Fruit fly (Drosophila melanogaster): ENCODE results near the gene CG15771.
A peak's percentile ranks its signal among the peaks of the same experiment; 100 is the strongest.

The CG15771 gene

dm6 chrX:5737676-5738220 lies 17.6 kb upstream of the CG15771 start, which contains the start of gene Snx27:
TSS of gene Snx27 (minus strand) at chrX:5738031.
- no peak for TF ChIP-seq CG8478 (optimal IDR thresholded peaks at IDR 0.05)
- TF ChIP-seq CTCF (optimal IDR thresholded peaks at IDR 0.05) = peak; percentile 29 to 45

dm6 chrX:5741625-5742024 lies 13.7 kb upstream of the CG15771 start:
- no peak for TF ChIP-seq CG8478 (optimal IDR thresholded peaks at IDR 0.05)
- TF ChIP-seq CTCF (optimal IDR thresholded peaks at IDR 0.05) = no peak

dm6 chrX:5744277-5744846 lies 11.0 kb upstream of the CG15771 start:
- TF ChIP-seq CG8478 (optimal IDR thresholded peaks at IDR 0.05) (no peak), CTCF (optimal IDR thresholded peaks at IDR 0.05) (no peak)

- no peak for TF ChIP-seq CG8478 (optimal IDR thresholded peaks at IDR 0.05)
- TF ChIP-seq CTCF (optimal IDR thresholded peaks at IDR 0.05) = no peak
These were observed 10.2 kb upstream of the CG15771 start for dm6 chrX:5744992-5745732.

dm6 chrX:5745840-5746815 lies 9.2 kb upstream of the CG15771 start:
- TF ChIP-seq CTCF (optimal IDR thresholded peaks at IDR 0.05) = no peak
- no peak for TF ChIP-seq CG8478 (optimal IDR thresholded peaks at IDR 0.05)

- TF ChIP-seq CTCF (optimal IDR thresholded peaks at IDR 0.05) (peak; percentile 28 to 57), CG8478 (optimal IDR thresholded peaks at IDR 0.05) (peak; percentile 13)
These were observed 8.2 kb upstream of the CG15771 start, which contains the start of the genes IntS6 and Rtel1 for dm6 chrX:5746864-5747861. TSS of gene IntS6 (minus strand) at chrX:5747254. TSS of gene Rtel1 (plus strand) at chrX:5747747.

- TF ChIP-seq CTCF (optimal IDR thresholded peaks at IDR 0.05) (no peak), CG8478 (optimal IDR thresholded peaks at IDR 0.05) (no peak)
These were observed 3.4 kb upstream of the CG15771 start, which contains the start of gene CG15772 for dm6 chrX:5751949-5752348. TSS of gene CG15772 (plus strand) at chrX:5752249.

- no peak for TF ChIP-seq CG8478 (optimal IDR thresholded peaks at IDR 0.05)
These were observed 2.5 kb upstream of the CG15771 start for dm6 chrX:5752838-5753237.

dm6 chrX:5756146-5756545 lies 772 bp downstream of the CG15771 start:
- TF ChIP-seq CG8478 (optimal IDR thresholded peaks at IDR 0.05) (no peak), CTCF (optimal IDR thresholded peaks at IDR 0.05) (no peak)

dm6 chrX:5763443-5764000 lies 8.1 kb downstream of the CG15771 start:
- TF ChIP-seq CTCF (optimal IDR thresholded peaks at IDR 0.05) (no peak), CG8478 (optimal IDR thresholded peaks at IDR 0.05) (no peak)

- no peak for TF ChIP-seq CG8478 (optimal IDR thresholded peaks at IDR 0.05)
- peak in 1 of 2 experiments; percentile 18 for TF ChIP-seq CTCF (optimal IDR thresholded peaks at IDR 0.05)
These were observed 8.9 kb downstream of the CG15771 start, which contains the start of the genes MAPk-Ak2 and CG42699 for dm6 chrX:5764001-5764892. TSS of gene MAPk-Ak2 (minus strand) at chrX:5764203. TSS of gene CG42699 (plus strand) at chrX:5764553.

dm6 chrX:5766732-5767131 lies 11.4 kb downstream of the CG15771 start:
- no peak for TF ChIP-seq CG8478 (optimal IDR thresholded peaks at IDR 0.05)
- TF ChIP-seq CTCF (optimal IDR thresholded peaks at IDR 0.05) = no peak

Data from S2 (cell line).